Worm (Caenorhabditis elegans) whole organism, mixed stage, embryonic: Measurements from ENCODE around the gene pqn-84.

Experiments
- blmp-1 ChIP-seq: fragments of 150-350 bp; optimal IDR thresholded peaks from 2 replicates; lab custom pipeline; 2014; ENCODE audit warnings: missing biosample characterization, missing genetic modification characterization
- ceh-83 ChIP-seq: fragments of 200-800 bp; sonication (Bioruptor generic); optimal IDR thresholded peaks from 2 replicates; lab custom pipeline; 2018; ENCODE audit warnings: mild to moderate bottlenecking, missing genetic modification characterization, missing compliant biosample characterization
- elt-3 ChIP-seq: fragments of 150-350 bp; optimal IDR thresholded peaks from 2 replicates; lab custom pipeline; 2014; ENCODE audit warnings: missing biosample characterization, missing genetic modification characterization
- flh-1 ChIP-seq: fragments of 200-800 bp; sonication (Bioruptor generic); optimal IDR thresholded peaks from 2 replicates; lab custom pipeline; 2018; ENCODE audit warnings: mild to moderate bottlenecking, missing genetic modification characterization, moderate library complexity, missing compliant biosample characterization
- hlh-1 ChIP-seq: fragments of 150-350 bp; optimal IDR thresholded peaks from 2 replicates; lab custom pipeline; 2014; ENCODE audit warnings: missing biosample characterization, missing genetic modification reagents, missing genetic modification characterization
- nhr-237 ChIP-seq: fragments of 150-350 bp; optimal IDR thresholded peaks from 2 replicates; lab custom pipeline; 2014; ENCODE audit warnings: missing biosample characterization, missing genetic modification characterization
- nhr-28 ChIP-seq: fragments of 150-350 bp; optimal IDR thresholded peaks from 2 replicates; lab custom pipeline; 2014; ENCODE audit warnings: missing biosample characterization, missing genetic modification characterization
- pha-4 ChIP-seq: fragments of 150-350 bp; optimal IDR thresholded peaks from 2 replicates; lab custom pipeline; 2018; ENCODE audit warnings: missing biosample characterization, missing genetic modification reagents, missing genetic modification characterization
- ztf-11 ChIP-seq: fragments of 150-350 bp; optimal IDR thresholded peaks from 2 replicates; lab custom pipeline; 2014; ENCODE audit warnings: missing biosample characterization, missing genetic modification characterization

DNA sequence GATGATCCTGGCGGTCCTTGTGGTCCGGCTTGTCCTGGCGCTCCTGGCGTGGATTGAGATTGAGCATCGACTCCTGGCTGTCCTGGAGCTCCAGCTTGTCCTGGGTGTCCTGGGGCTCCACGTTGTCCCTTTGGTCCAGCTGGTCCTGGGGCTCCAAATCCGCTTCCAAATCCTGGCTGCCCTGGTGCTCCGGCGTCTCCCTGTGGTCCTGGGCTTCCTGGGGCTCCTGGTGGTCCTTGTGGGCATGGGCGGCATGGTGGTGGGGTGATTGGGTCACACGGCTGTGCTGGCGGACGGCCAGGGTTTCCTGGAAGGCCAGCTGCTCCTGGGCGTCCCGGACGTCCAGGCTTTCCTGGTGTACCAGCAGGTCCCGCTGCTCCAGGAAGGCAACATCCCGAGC lies 5.9 kb downstream of the pqn-84 start:
- TF ChIP-seq hlh-1 (tag; lab: Kevin White, UChicago) (no peak), ceh-83 (GFP tag; lab: Kevin White, UChicago) (no peak), pha-4 (tag; lab: Kevin White, UChicago) (no peak), blmp-1 (tag; lab: Kevin White, UChicago) (no peak), nhr-237 (no peak), flh-1 (GFP tag; lab: Kevin White, UChicago) (no peak), ztf-11 (tag; lab: Kevin White, UChicago) (no peak), elt-3 (tag; lab: Kevin White, UChicago) (no peak), nhr-28 (tag; lab: Kevin White, UChicago) (no peak)
